Fruit fly (Drosophila melanogaster) S2 (cell line): ENCODE results near the gene Dic1.

Experiments
- CG8478 ChIP-seq: fragments of >200 bp; optimal IDR thresholded peaks from 2 replicates; lab custom pipeline; 2018
- CTCF ChIP-seq, 2 experiments: fragments of >200 bp; optimal IDR thresholded peaks; 2 replicates each; lab custom pipeline; 2018

The Dic1 gene

dm6 chr3R:13401722-13402296 lies 37.1 kb downstream of the Dic1 start, which contains the start of gene GILT1:
Gene GILT1 (minus strand): TSS chr3R:13401862.
- TF ChIP-seq CG8478 (lab: Kevin White, UChicago): no peak
- no peak for TF ChIP-seq CTCF (optimal IDR thresholded peaks at IDR 0.05; lab: Kevin White, UChicago)

dm6 chr3R:13403032-13403459 lies 38.3 kb downstream of the Dic1 start, which contains the start of gene Dpm3:
Gene Dpm3 (minus strand): TSS chr3R:13403051.
- peak; percentile 54 to 59 for TF ChIP-seq CTCF (optimal IDR thresholded peaks at IDR 0.05; lab: Kevin White, UChicago)
- TF ChIP-seq CG8478 (lab: Kevin White, UChicago): no peak

- no peak for TF ChIP-seq CG8478 (lab: Kevin White, UChicago)
- no peak for TF ChIP-seq CTCF (optimal IDR thresholded peaks at IDR 0.05; lab: Kevin White, UChicago)
Observed at dm6 chr3R:13404841-13405441, 40.2 kb downstream of the Dic1 start, which contains the start of gene yellow-e3. Gene yellow-e3 (minus strand): TSS chr3R:13404870.

dm6 chr3R:13406898-13407297 lies 42.2 kb downstream of the Dic1 start, which contains the start of gene yellow-e2:
Gene yellow-e2 (minus strand): TSS chr3R:13406998.
- no peak for TF ChIP-seq CTCF (optimal IDR thresholded peaks at IDR 0.05; lab: Kevin White, UChicago)
- TF ChIP-seq CG8478 (lab: Kevin White, UChicago): no peak

dm6 chr3R:13412704-13413103 lies 48.0 kb downstream of the Dic1 start:
- TF ChIP-seq CG8478 (lab: Kevin White, UChicago): no peak
- no peak for TF ChIP-seq CTCF (optimal IDR thresholded peaks at IDR 0.05; lab: Kevin White, UChicago)

- no peak for TF ChIP-seq CTCF (optimal IDR thresholded peaks at IDR 0.05; lab: Kevin White, UChicago)
- TF ChIP-seq CG8478 (lab: Kevin White, UChicago): no peak
Observed at dm6 chr3R:13415186-13415585, 50.4 kb downstream of the Dic1 start, which contains the start of gene yellow-e. Gene yellow-e (minus strand): TSS chr3R:13415286.

- TF ChIP-seq CTCF (optimal IDR thresholded peaks at IDR 0.05; lab: Kevin White, UChicago) (no peak), CG8478 (lab: Kevin White, UChicago) (no peak)
Observed at dm6 chr3R:13417067-13417595, 52.4 kb downstream of the Dic1 start.
